Worm (Caenorhabditis elegans): Measurements from ENCODE around the gene srd-68.

srd-68 gene

DNA sequence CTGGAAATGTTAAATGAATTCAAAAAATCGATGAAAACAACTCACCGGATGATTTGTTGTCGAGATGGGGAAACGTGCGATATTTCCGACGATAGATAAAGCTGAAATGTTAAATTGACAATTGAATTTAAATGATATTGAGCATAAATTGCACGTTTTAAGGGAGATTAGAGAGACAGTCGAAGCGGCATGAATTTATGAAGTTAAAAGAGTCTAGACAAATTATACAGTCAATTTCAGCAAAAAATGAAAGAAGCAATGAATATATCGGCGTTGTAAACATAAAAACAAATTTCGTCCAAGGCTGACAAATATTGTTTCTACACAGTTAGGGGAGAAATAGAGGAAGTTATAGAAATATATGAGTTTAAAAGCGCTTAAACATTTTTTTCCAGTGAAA is 24.7 kb upstream of the srd-68 start, which contains the start of gene Y102A5C.36:
Gene Y102A5C.36, minus strand, starts transcription at position 101 of the 400 bp plus-strand sequence.
- TF ChIP-seq ztf-4 (tag; optimal IDR thresholded peaks at IDR 0.05) (no peak), nhr-21 (tag; optimal IDR thresholded peaks at IDR 0.05) (no peak), gmeb-1 (tag; optimal IDR thresholded peaks at IDR 0.05) (no peak), lsy-2 (tag; optimal IDR thresholded peaks at IDR 0.05) (no peak), aly-2 (tag; optimal IDR thresholded peaks at IDR 0.05) (no peak), ztf-1 (GFP tag; conservative IDR thresholded peaks at IDR 0.05) (no peak), zag-1 (tag; optimal IDR thresholded peaks at IDR 0.05) (no peak), lin-39 (tag; optimal IDR thresholded peaks at IDR 0.05) (no peak), nhr-129 (tag; optimal IDR thresholded peaks at IDR 0.05) (no peak), lin-11 (tag; optimal IDR thresholded peaks at IDR 0.05) (no peak)

- TF ChIP-seq elt-3 (tag; optimal IDR thresholded peaks at IDR 0.05), result no peak
- TF ChIP-seq egl-27 (tag; optimal IDR thresholded peaks at IDR 0.05), result no peak
- no peak for TF ChIP-seq lin-13 (GFP tag; optimal IDR thresholded peaks at IDR 0.05)
- no peak for TF ChIP-seq nhr-21 (tag; optimal IDR thresholded peaks at IDR 0.05)
- TF ChIP-seq zag-1 (tag; optimal IDR thresholded peaks at IDR 0.05), result no peak
- TF ChIP-seq F13H6.1 (tag; optimal IDR thresholded peaks at IDR 0.05), result no peak
- TF ChIP-seq ceh-16 (tag; optimal IDR thresholded peaks at IDR 0.05), result no peak
- TF ChIP-seq unc-39 (tag; optimal IDR thresholded peaks at IDR 0.05), result no peak
- TF ChIP-seq fos-1 (tag; optimal IDR thresholded peaks at IDR 0.05), result no peak
- no peak for TF ChIP-seq nhr-129 (tag; optimal IDR thresholded peaks at IDR 0.05)
Observed at ce11 chrV:16921952-16922351, 19.3 kb upstream of the srd-68 start, which contains the start of gene Y102A5C.4. TSS of gene Y102A5C.4 (plus strand) at chrV:16922252.

ce11 chrV:16919675-16920074 is 17.0 kb upstream of the srd-68 start:
- no peak for TF ChIP-seq ZK546.5 (tag; optimal IDR thresholded peaks at IDR 0.05)
- TF ChIP-seq crh-2 (tag; optimal IDR thresholded peaks at IDR 0.05), result no peak
- no peak for TF ChIP-seq unc-55 (GFP tag; optimal IDR thresholded peaks at IDR 0.05)
- no peak for TF ChIP-seq blmp-1 (tag; optimal IDR thresholded peaks at IDR 0.05; ENCODE audit: insufficient read depth)
- TF ChIP-seq aly-2 (tag; optimal IDR thresholded peaks at IDR 0.05), result no peak
- no peak for TF ChIP-seq sem-4 (tag; optimal IDR thresholded peaks at IDR 0.05)
- TF ChIP-seq unc-39 (tag; optimal IDR thresholded peaks at IDR 0.05), result no peak
- no peak for TF ChIP-seq nhr-10 (tag; optimal IDR thresholded peaks at IDR 0.05)
- no peak for TF ChIP-seq F13H6.1 (tag; optimal IDR thresholded peaks at IDR 0.05)
- no peak for TF ChIP-seq mab-5 (tag; optimal IDR thresholded peaks at IDR 0.05)
- TF ChIP-seq lin-13 (GFP tag; optimal IDR thresholded peaks at IDR 0.05), result no peak
- TF ChIP-seq nhr-21 (tag; optimal IDR thresholded peaks at IDR 0.05), result no peak
- TF ChIP-seq ama-1 (optimal IDR thresholded peaks at IDR 0.05), result no peak
- TF ChIP-seq ztf-4 (tag; optimal IDR thresholded peaks at IDR 0.05), result no peak

DNA sequence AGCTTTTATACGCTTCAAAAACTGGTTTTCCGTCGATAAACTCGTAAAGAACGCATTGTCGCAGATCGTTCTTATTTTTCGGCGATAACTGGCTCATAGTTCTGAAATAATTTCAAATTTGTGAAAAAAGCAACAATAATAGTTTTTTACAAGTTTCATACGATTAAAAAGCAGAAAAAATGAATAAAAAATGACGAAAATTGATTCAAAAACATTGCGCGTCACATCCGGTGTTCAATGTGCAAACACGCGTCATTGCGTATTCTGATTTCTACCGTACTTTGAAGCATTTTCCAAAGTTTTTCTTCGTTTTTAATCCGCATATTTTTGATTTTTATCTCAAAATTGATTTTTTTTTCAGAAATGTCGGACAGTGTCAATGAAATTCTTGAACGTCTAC is 15.8 kb upstream of the srd-68 start, which contains the start of the genes fbxa-206 and Y102A5C.2:
Gene fbxa-206, minus strand, starts transcription at position 101 of the 400 bp plus-strand sequence.
Gene Y102A5C.2, plus strand, starts transcription at position 354 of the 400 bp plus-strand sequence.
- TF ChIP-seq nhr-129 (tag; optimal IDR thresholded peaks at IDR 0.05), result no peak
- no peak for TF ChIP-seq lin-13 (GFP tag; optimal IDR thresholded peaks at IDR 0.05)
- no peak for TF ChIP-seq ztf-4 (tag; optimal IDR thresholded peaks at IDR 0.05)
- no peak for TF ChIP-seq nhr-10 (tag; optimal IDR thresholded peaks at IDR 0.05)
- TF ChIP-seq egl-27 (tag; optimal IDR thresholded peaks at IDR 0.05), result no peak
- no peak for TF ChIP-seq aly-2 (tag; optimal IDR thresholded peaks at IDR 0.05)
- TF ChIP-seq nhr-25 (tag; optimal IDR thresholded peaks at IDR 0.05), result no peak
- no peak for TF ChIP-seq unc-55 (GFP tag; optimal IDR thresholded peaks at IDR 0.05)
- TF ChIP-seq elt-1 (tag; optimal IDR thresholded peaks at IDR 0.05), result no peak
- no peak for TF ChIP-seq Y55F3AM.14 (GFP tag; optimal IDR thresholded peaks at IDR 0.05)
- TF ChIP-seq ZK546.5 (tag; optimal IDR thresholded peaks at IDR 0.05), result no peak
- no peak for TF ChIP-seq sem-4 (tag; optimal IDR thresholded peaks at IDR 0.05)
- no peak for TF ChIP-seq nhr-21 (tag; optimal IDR thresholded peaks at IDR 0.05)
- TF ChIP-seq ceh-16 (tag; optimal IDR thresholded peaks at IDR 0.05), result no peak
- TF ChIP-seq R02D3.7 (tag; optimal IDR thresholded peaks at IDR 0.05), result no peak
- TF ChIP-seq nhr-12 (tag; optimal IDR thresholded peaks at IDR 0.05), result no peak

DNA sequence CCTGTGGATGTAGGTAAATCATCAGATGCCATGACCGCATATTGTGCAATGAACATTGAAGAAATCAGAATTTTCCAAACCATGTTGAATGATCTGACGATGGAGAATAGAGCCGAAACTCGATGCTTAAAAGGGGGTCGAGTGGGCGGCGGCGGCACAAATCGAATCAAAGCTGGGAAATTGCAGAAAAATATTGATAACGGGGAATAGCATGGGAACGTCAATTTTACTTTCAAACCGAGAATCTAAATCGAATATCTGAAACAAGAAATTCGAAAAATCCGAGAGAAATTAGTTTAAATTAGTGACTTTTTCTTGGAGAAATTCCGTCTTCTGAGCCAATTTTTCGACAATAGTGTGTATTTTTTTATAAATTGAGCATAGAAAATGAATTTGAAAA is 13.5 kb upstream of the srd-68 start, which contains the start of gene F09C6.10:
Gene F09C6.10, minus strand, starts transcription at position 101 of the 400 bp plus-strand sequence.
- TF ChIP-seq nhr-10 (tag; optimal IDR thresholded peaks at IDR 0.05) (no peak), R02D3.7 (tag; optimal IDR thresholded peaks at IDR 0.05) (no peak), sma-9 (GFP tag; optimal IDR thresholded peaks at IDR 0.05) (no peak), sma-9 (tag; optimal IDR thresholded peaks at IDR 0.05) (no peak), nhr-11 (tag; optimal IDR thresholded peaks at IDR 0.05) (no peak)

Measured in whole organism, L2 larva.